Worm (Caenorhabditis elegans) whole organism, L3 larva: ENCODE measurements around the gene T08G3.6.

ENCODE experiments used
- aly-2 ChIP-seq: fragments of 150-350 bp; optimal IDR thresholded peaks from 2 replicates; lab custom pipeline; 2014; ENCODE audit warnings: missing biosample characterization, missing genetic modification characterization
- ceh-16 ChIP-seq: sonication (generic microtip); optimal IDR thresholded peaks from 2 replicates; lab custom pipeline; 2017; ENCODE audit warnings: missing biosample characterization, missing genetic modification characterization
- ceh-28 ChIP-seq: fragments of 150-350 bp; optimal IDR thresholded peaks from 2 replicates; lab custom pipeline; 2014; ENCODE audit warnings: missing biosample characterization, missing genetic modification reagents, missing genetic modification characterization
- ceh-9 ChIP-seq: sonication (generic microtip); optimal IDR thresholded peaks from 2 replicates; lab custom pipeline; 2018; ENCODE audit warnings: missing biosample characterization, missing genetic modification characterization
- daf-12 ChIP-seq: fragments of 150-350 bp; optimal IDR thresholded peaks from 2 replicates; lab custom pipeline; 2014; ENCODE audit warnings: missing biosample characterization, missing genetic modification reagents, missing genetic modification characterization
- elt-1 ChIP-seq: fragments of 150-350 bp; optimal IDR thresholded peaks from 2 replicates; lab custom pipeline; 2014; ENCODE audit warnings: missing biosample characterization, missing genetic modification characterization
- elt-2 ChIP-seq: sonication (generic microtip); optimal IDR thresholded peaks from 2 replicates; lab custom pipeline; 2016; ENCODE audit warnings: missing genetic modification reagents, mild to moderate bottlenecking, missing genetic modification characterization, missing compliant biosample characterization
- fkh-10 ChIP-seq: sonication (generic microtip); optimal IDR thresholded peaks from 2 replicates; lab custom pipeline; 2017; ENCODE audit warnings: missing biosample characterization, missing genetic modification reagents, missing genetic modification characterization
- hmg-11 ChIP-seq: sonication (generic microtip); optimal IDR thresholded peaks from 2 replicates; lab custom pipeline; 2016; ENCODE audit warnings: missing genetic modification characterization, missing compliant biosample characterization
- jun-1 ChIP-seq: fragments of 150-350 bp; optimal IDR thresholded peaks from 2 replicates; lab custom pipeline; 2014; ENCODE audit warnings: missing biosample characterization, missing genetic modification reagents, missing genetic modification characterization
- lin-15B ChIP-seq: fragments of 150-350 bp; optimal IDR thresholded peaks from 2 replicates; lab custom pipeline; 2014; ENCODE audit warnings: missing biosample characterization, missing genetic modification characterization
- lin-39 ChIP-seq: fragments of 150-350 bp; optimal IDR thresholded peaks from 2 replicates; lab custom pipeline; 2018; ENCODE audit warnings: missing biosample characterization, missing genetic modification reagents, missing genetic modification characterization
- lsy-12 ChIP-seq: sonication (generic microtip); optimal IDR thresholded peaks from 2 replicates; lab custom pipeline; 2016; ENCODE audit warnings: mild to moderate bottlenecking, missing genetic modification characterization, missing compliant biosample characterization
- mdl-1 ChIP-seq: fragments of 150-350 bp; optimal IDR thresholded peaks from 2 replicates; lab custom pipeline; 2014; ENCODE audit warnings: missing biosample characterization, missing genetic modification characterization
- nfya-1 ChIP-seq: sonication (generic microtip); optimal IDR thresholded peaks from 2 replicates; lab custom pipeline; 2017; ENCODE audit warnings: missing genetic modification characterization, mild to moderate bottlenecking, missing compliant biosample characterization, antibody characterized with exemption, moderate library complexity; ENCODE audit not compliant: insufficient read depth
- nhr-11 ChIP-seq: fragments of 150-350 bp; optimal IDR thresholded peaks from 2 replicates; lab custom pipeline; 2014; ENCODE audit warnings: missing biosample characterization, missing genetic modification characterization
- nhr-12 ChIP-seq: fragments of 150-350 bp; optimal IDR thresholded peaks from 2 replicates; lab custom pipeline; 2014; ENCODE audit warnings: missing biosample characterization, missing genetic modification characterization
- nhr-23 ChIP-seq: fragments of 150-350 bp; optimal IDR thresholded peaks from 2 replicates; lab custom pipeline; 2014; ENCODE audit warnings: missing biosample characterization, missing genetic modification reagents, missing genetic modification characterization
- nhr-237 ChIP-seq: fragments of 150-350 bp; optimal IDR thresholded peaks from 2 replicates; lab custom pipeline; 2014; ENCODE audit warnings: missing biosample characterization, missing genetic modification characterization
- nhr-25 ChIP-seq: sonication (generic microtip); optimal IDR thresholded peaks from 2 replicates; lab custom pipeline; 2017; ENCODE audit warnings: missing biosample characterization, missing genetic modification characterization
- nhr-28 ChIP-seq: fragments of 150-350 bp; optimal IDR thresholded peaks from 2 replicates; lab custom pipeline; 2014; ENCODE audit warnings: missing biosample characterization, missing genetic modification characterization
- nhr-43 ChIP-seq: sonication (generic microtip); optimal IDR thresholded peaks from 2 replicates; lab custom pipeline; 2016; ENCODE audit warnings: mild to moderate bottlenecking, missing genetic modification characterization, missing compliant biosample characterization; ENCODE audit not compliant: poor library complexity, severe bottlenecking
- nhr-67 ChIP-seq: fragments of 150-350 bp; optimal IDR thresholded peaks from 2 replicates; lab custom pipeline; 2014; ENCODE audit warnings: missing biosample characterization, missing genetic modification characterization
- nhr-76 ChIP-seq: fragments of 150-350 bp; sonication (generic microtip); optimal IDR thresholded peaks from 5 replicates; lab custom pipeline; 2014; ENCODE audit warnings: missing biosample characterization, missing genetic modification characterization
- nhr-77 ChIP-seq: fragments of 150-350 bp; optimal IDR thresholded peaks from 2 replicates; lab custom pipeline; 2014; ENCODE audit warnings: missing biosample characterization, missing genetic modification characterization
- skn-1 ChIP-seq: fragments of 150-350 bp; optimal IDR thresholded peaks from 2 replicates; lab custom pipeline; 2014; ENCODE audit warnings: missing biosample characterization, missing genetic modification characterization
- snpc-4 ChIP-seq: fragments of 150-350 bp; optimal IDR thresholded peaks from 2 replicates; lab custom pipeline; 2014; ENCODE audit warnings: missing biosample characterization, missing genetic modification characterization
- unc-39 ChIP-seq: sonication (generic microtip); optimal IDR thresholded peaks from 4 replicates; lab custom pipeline; 2017; ENCODE audit warnings: missing biosample characterization, missing genetic modification characterization
- unc-62 ChIP-seq: fragments of 150-350 bp; sonication (generic microtip); optimal IDR thresholded peaks from 4 replicates; lab custom pipeline; 2014; ENCODE audit warnings: missing biosample characterization, missing genetic modification reagents, missing genetic modification characterization
- zag-1 ChIP-seq: fragments of 150-350 bp; optimal IDR thresholded peaks from 2 replicates; lab custom pipeline; 2014; ENCODE audit warnings: missing biosample characterization, missing genetic modification characterization
- ztf-11 ChIP-seq: fragments of 150-350 bp; optimal IDR thresholded peaks from 2 replicates; lab custom pipeline; 2014; ENCODE audit warnings: missing biosample characterization, missing genetic modification characterization
- ztf-4 ChIP-seq: fragments of 150-350 bp; optimal IDR thresholded peaks from 2 replicates; lab custom pipeline; 2014; ENCODE audit warnings: missing biosample characterization, missing genetic modification characterization

T08G3.6 gene

DNA sequence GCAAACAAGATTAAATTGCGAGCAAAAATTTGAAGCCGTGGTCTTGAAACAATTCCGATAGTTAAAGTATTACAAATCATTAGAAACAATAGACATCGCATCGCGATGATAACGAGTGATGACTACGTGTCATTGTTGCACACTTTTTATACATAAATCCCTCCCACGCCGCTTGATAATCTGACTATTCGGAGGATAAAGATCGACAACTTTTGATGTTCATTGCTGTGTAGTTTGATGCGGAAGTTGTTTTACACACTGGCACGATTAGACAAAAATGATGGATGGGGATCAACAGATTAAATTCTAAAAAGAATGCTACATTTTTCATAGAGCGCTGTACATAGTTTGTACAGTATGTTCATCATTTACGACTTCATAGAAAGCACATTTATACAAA is 33.5 kb downstream of the T08G3.6 start, which contains the start of gene T08G3.11:
Gene T08G3.11 (minus strand): TSS at position 101 of the 400 bp plus-strand sequence.
- TF ChIP-seq unc-39 (tag; lab: Kevin White, UChicago): no peak
- no peak for TF ChIP-seq nhr-237 (tag; lab: Kevin White, UChicago)
- no peak for TF ChIP-seq aly-2 (tag; lab: Kevin White, UChicago)
- TF ChIP-seq hmg-11 (tag; lab: Kevin White, UChicago): no peak
- no peak for TF ChIP-seq mdl-1
- TF ChIP-seq nhr-28: no peak
- TF ChIP-seq fkh-10 (GFP tag; lab: Kevin White, UChicago): no peak
- no peak for TF ChIP-seq nhr-25 (tag; lab: Kevin White, UChicago)
- no peak for TF ChIP-seq daf-12 (tag; lab: Kevin White, UChicago)
- no peak for TF ChIP-seq jun-1
- TF ChIP-seq lin-39: no peak
- no peak for TF ChIP-seq unc-62
- TF ChIP-seq, all 47 proteins: peak for 0

- no peak for TF ChIP-seq aly-2 (tag; lab: Kevin White, UChicago)
- TF ChIP-seq nhr-77 (tag; lab: Kevin White, UChicago): no peak
- TF ChIP-seq ceh-28 (tag; lab: Kevin White, UChicago): no peak
- no peak for TF ChIP-seq nhr-237 (tag; lab: Kevin White, UChicago)
- no peak for TF ChIP-seq nhr-23 (tag; lab: Kevin White, UChicago)
- TF ChIP-seq nhr-76 (tag; lab: Kevin White, UChicago): no peak
- TF ChIP-seq nhr-12 (tag; lab: Kevin White, UChicago): no peak
- TF ChIP-seq ceh-9 (tag; lab: Kevin White, UChicago): no peak
- no peak for TF ChIP-seq nhr-11 (tag; lab: Kevin White, UChicago)
- TF ChIP-seq zag-1: no peak
- no peak for TF ChIP-seq elt-1 (tag; lab: Kevin White, UChicago)
- TF ChIP-seq skn-1 (tag; lab: Kevin White, UChicago): no peak
- TF ChIP-seq mdl-1: no peak
- no peak for TF ChIP-seq nfya-1 (tag; lab: Kevin White, UChicago)
- no peak for TF ChIP-seq elt-2 (tag; lab: Kevin White, UChicago)
- TF ChIP-seq lin-15B (tag; lab: Kevin White, UChicago): no peak
- TF ChIP-seq lin-39: no peak
- no peak for TF ChIP-seq nhr-28
- no peak for TF ChIP-seq ztf-4 (tag; lab: Kevin White, UChicago)
These were observed 35.3 kb downstream of the T08G3.6 start, which contains the start of the genes F57E7.4 and spig-6 for ce11 chrV:16480919-16481630. Gene F57E7.4, minus strand, starts transcription at chrV:16481019. Gene spig-6, plus strand, starts transcription at chrV:16481580.

DNA sequence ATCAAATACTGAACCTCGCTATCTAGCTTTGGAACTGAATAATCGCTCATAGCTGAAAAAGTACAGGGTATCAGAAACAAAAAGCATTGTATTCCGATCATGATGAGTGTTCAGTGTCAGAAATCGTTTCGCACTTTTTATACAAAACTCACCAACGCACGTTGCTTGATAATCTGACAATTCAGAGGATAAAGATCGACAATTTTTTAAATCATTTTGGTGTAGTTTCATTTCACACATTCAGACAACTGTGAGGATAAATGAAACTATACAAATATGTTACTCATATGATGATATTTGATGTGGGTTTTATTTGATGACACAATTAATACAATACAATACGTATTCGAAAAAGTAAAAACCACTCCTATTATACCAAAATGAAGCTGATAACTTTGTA is 37.3 kb downstream of the T08G3.6 start, which contains the start of gene F57E7.2:
Gene F57E7.2 (minus strand): TSS at position 101 of the 400 bp plus-strand sequence.
- TF ChIP-seq snpc-4 (no peak), ceh-16 (no peak), mdl-1 (no peak), ztf-11 (tag; lab: Kevin White, UChicago) (no peak), lsy-12 (tag; lab: Kevin White, UChicago) (no peak), elt-2 (tag; lab: Kevin White, UChicago) (no peak), nhr-77 (tag; lab: Kevin White, UChicago) (no peak), ceh-28 (tag; lab: Kevin White, UChicago) (no peak), daf-12 (tag; lab: Kevin White, UChicago) (no peak)

DNA sequence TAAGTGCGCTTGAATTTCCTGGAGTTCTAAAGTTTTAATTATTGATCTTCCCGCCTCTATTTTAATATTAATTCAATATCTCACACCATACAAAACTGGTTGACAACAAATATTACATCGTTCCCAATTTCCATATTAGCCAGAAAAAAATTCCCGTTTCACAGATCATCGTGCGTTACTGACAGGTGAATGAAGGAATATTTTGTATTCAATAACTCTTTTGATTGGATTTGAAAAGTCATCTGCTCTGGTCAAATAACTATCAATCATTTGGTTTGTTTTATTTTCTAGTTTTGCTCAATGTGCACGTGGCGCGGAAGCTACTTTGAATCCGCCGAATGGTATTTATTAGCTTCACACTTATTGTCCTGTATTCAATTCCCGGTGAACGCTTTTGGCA is 37.9 kb downstream of the T08G3.6 start, which contains the start of gene srh-139:
Gene srh-139 (plus strand): TSS at position 301 of the 400 bp plus-strand sequence.
- TF ChIP-seq lin-39: no peak
- no peak for TF ChIP-seq nhr-12 (tag; lab: Kevin White, UChicago)
- TF ChIP-seq nhr-23 (tag; lab: Kevin White, UChicago): no peak
- TF ChIP-seq nfya-1 (tag; lab: Kevin White, UChicago): no peak
- TF ChIP-seq nhr-77 (tag; lab: Kevin White, UChicago): no peak
- TF ChIP-seq nhr-76 (tag; lab: Kevin White, UChicago): no peak
- no peak for TF ChIP-seq nhr-67 (tag; lab: Kevin White, UChicago)
- no peak for TF ChIP-seq lin-15B (tag; lab: Kevin White, UChicago)
- no peak for TF ChIP-seq lsy-12 (tag; lab: Kevin White, UChicago)

DNA sequence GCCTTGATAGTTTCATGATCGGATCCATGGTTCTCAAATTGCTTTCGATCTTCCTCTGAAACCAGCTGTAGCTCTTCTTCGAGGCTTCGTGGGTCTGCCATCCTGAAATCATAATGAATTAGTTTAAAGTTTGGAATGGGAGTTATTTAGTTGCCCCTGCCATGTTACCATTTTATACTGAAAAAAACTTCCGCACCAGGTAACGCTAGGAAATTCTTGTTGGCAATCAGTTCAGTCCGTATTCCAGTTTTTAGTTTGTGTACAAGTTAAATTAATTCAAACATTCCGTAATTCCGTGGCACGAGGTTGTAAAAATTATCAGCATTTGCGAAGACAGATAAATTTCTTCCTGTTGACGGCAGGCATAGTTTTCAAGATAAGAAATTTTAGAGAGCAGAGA is 41.7 kb downstream of the T08G3.6 start, which contains the start of gene Y32B12A.5:
Gene Y32B12A.5 (minus strand): TSS at position 101 of the 400 bp plus-strand sequence.
- peak; percentile 10 for TF ChIP-seq elt-2 (tag; lab: Kevin White, UChicago)
- TF ChIP-seq nhr-43 (tag; lab: Kevin White, UChicago): no peak
